Fruit fly (Drosophila melanogaster) whole organism, pupa: ENCODE results near the gene CG8924.
A peak's percentile ranks its signal among the peaks of the same experiment; 100 is the strongest.

Experiments
- CG10348 ChIP-seq: fragments of 200-800 bp; sonication (Bioruptor generic); IDR thresholded peaks from 2 replicates; pipeline ENCODE4 v1.3.6; 2022; ENCODE audit warnings: missing biosample characterization, missing genetic modification characterization
- CG13204 ChIP-seq: fragments of 200-800 bp; sonication (Bioruptor generic); optimal IDR thresholded peaks from 2 replicates; lab custom pipeline; 2018; ENCODE audit warnings: missing biosample characterization, mild to moderate bottlenecking, missing genetic modification characterization, moderate library complexity
- CG14655 ChIP-seq: fragments of 200-800 bp; sonication (Bioruptor generic); optimal IDR thresholded peaks from 3 replicates; lab custom pipeline; 2017; ENCODE audit warnings: mild to moderate bottlenecking, missing biosample characterization, missing genetic modification reagents, missing genetic modification characterization
- CG15710 ChIP-seq: fragments of 200-800 bp; sonication (Bioruptor generic); optimal IDR thresholded peaks from 2 replicates; lab custom pipeline; 2018; ENCODE audit warnings: missing biosample characterization, mild to moderate bottlenecking, missing genetic modification characterization, moderate library complexity
- CG17806 ChIP-seq: fragments of 200-800 bp; sonication (Bioruptor generic); optimal IDR thresholded peaks from 2 replicates; lab custom pipeline; 2018; ENCODE audit warnings: missing biosample characterization, mild to moderate bottlenecking, missing genetic modification characterization, moderate library complexity
- CG32121 ChIP-seq: fragments of 200-800 bp; sonication (Bioruptor generic); IDR thresholded peaks from 2 replicates; pipeline ENCODE4 v1.3.6; 2022; ENCODE audit warnings: missing biosample characterization, missing genetic modification characterization
- CG34367 ChIP-seq: fragments of 200-800 bp; sonication (Bioruptor generic); optimal IDR thresholded peaks from 2 replicates; lab custom pipeline; 2018; ENCODE audit warnings: missing biosample characterization, mild to moderate bottlenecking, missing genetic modification characterization
- CG4496 ChIP-seq: fragments of 200-800 bp; sonication (Bioruptor generic); IDR thresholded peaks from 3 replicates; pipeline ENCODE4 v1.3.6; 2022; ENCODE audit warnings: missing biosample characterization, missing genetic modification characterization
- CG8159 ChIP-seq: fragments of 200-800 bp; sonication (Bioruptor generic); optimal IDR thresholded peaks from 3 replicates; lab custom pipeline; 2018; ENCODE audit warnings: missing biosample characterization, mild to moderate bottlenecking, missing genetic modification characterization, moderate library complexity
- CG8301 ChIP-seq: fragments of 200-800 bp; sonication (Bioruptor generic); optimal IDR thresholded peaks from 2 replicates; lab custom pipeline; 2018; ENCODE audit warnings: missing biosample characterization, mild to moderate bottlenecking, missing genetic modification characterization
- CG9948 ChIP-seq: fragments of 200-800 bp; sonication (Bioruptor generic); optimal IDR thresholded peaks from 2 replicates; lab custom pipeline; 2018; ENCODE audit warnings: missing biosample characterization, mild to moderate bottlenecking, missing genetic modification characterization, moderate library complexity
- D1 ChIP-seq: fragments of 200-800 bp; sonication (Bioruptor generic); optimal IDR thresholded peaks from 2 replicates; lab custom pipeline; 2018; ENCODE audit warnings: missing biosample characterization, mild to moderate bottlenecking, missing genetic modification characterization, moderate library complexity
- EcR ChIP-seq: fragments of 200-800 bp; sonication (Bioruptor generic); optimal IDR thresholded peaks from 3 replicates; lab custom pipeline; 2019; ENCODE audit warnings: missing biosample characterization, missing genetic modification characterization, mild to moderate bottlenecking, moderate library complexity, missing genetic modification reagents
- Ets98B ChIP-seq: fragments of 200-800 bp; sonication (Bioruptor generic); IDR thresholded peaks from 2 replicates; pipeline ENCODE4 v1.3.6; 2022; ENCODE audit warnings: missing biosample characterization, missing genetic modification characterization
- Pif1A ChIP-seq: fragments of 200-800 bp; sonication (Bioruptor generic); optimal IDR thresholded peaks from 3 replicates; lab custom pipeline; 2016; ENCODE audit warnings: missing biosample characterization, missing genetic modification characterization
- Pif1B ChIP-seq: fragments of 200-800 bp; sonication (Bioruptor generic); optimal IDR thresholded peaks from 3 replicates; lab custom pipeline; 2016; ENCODE audit warnings: missing biosample characterization, missing genetic modification characterization
- Snoo ChIP-seq: fragments of 200-800 bp; sonication (Bioruptor generic); optimal IDR thresholded peaks from 3 replicates; lab custom pipeline; 2017; ENCODE audit warnings: missing biosample characterization, mild to moderate bottlenecking, missing genetic modification characterization, inconsistent platforms
- fd96Ca ChIP-seq: fragments of 200-800 bp; sonication (Bioruptor generic); IDR thresholded peaks from 3 replicates; pipeline ENCODE4 v1.3.6; 2022; ENCODE audit warnings: missing biosample characterization, missing genetic modification characterization
- gl ChIP-seq: fragments of 200-800 bp; sonication (Bioruptor generic); optimal IDR thresholded peaks from 2 replicates; lab custom pipeline; 2018; ENCODE audit warnings: missing biosample characterization, mild to moderate bottlenecking, missing genetic modification characterization
- rn ChIP-seq: fragments of 200-800 bp; sonication (Bioruptor generic); IDR thresholded peaks from 2 replicates; pipeline ENCODE4 v1.3.6; 2022; ENCODE audit warnings: missing biosample characterization, missing genetic modification characterization

Gene CG8924

dm6 chrX:15944735-15945323, 4.0 kb downstream of the CG8924 start, which contains the start of gene Rrp47:
Rrp47 (plus strand) TSS chrX:15944897.
- TF ChIP-seq D1 (tag; lab: Kevin White, UChicago) (peak; percentile 24), Pif1B (GFP tag; lab: Kevin White, UChicago) (no peak)

DNA sequence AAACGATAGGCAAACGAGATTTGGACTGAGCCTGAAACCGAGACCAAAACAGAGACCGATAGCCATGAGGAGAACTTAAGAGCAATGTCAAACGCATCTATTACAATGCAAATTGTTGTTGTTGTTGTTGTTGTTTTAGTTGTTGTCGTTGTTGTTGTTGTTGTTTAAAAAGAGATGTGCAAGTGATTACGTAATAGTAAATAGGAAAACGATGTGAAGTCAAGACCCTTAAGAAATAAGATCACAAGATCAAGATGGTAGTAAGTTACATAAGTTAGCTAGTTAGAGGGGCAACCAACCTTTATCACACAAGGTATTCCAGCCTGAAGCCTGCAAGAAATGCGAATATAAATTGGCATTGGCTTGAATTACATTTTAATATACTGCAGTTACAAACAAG, 9.2 kb downstream of the CG8924 start:
- TF ChIP-seq CG9948: no peak
- TF ChIP-seq CG17806 (tag; lab: Kevin White, UChicago): no peak
- no peak for TF ChIP-seq Pif1B (GFP tag; lab: Kevin White, UChicago)
- TF ChIP-seq CG8159 (tag; lab: Kevin White, UChicago): no peak
- no peak for TF ChIP-seq Ets98B (GFP tag; lab: Robert Waterston, UW)

dm6 chrX:15969577-15969976, 28.7 kb downstream of the CG8924 start:
- no peak for TF ChIP-seq D1 (tag; lab: Kevin White, UChicago)
- TF ChIP-seq Ets98B (GFP tag; lab: Robert Waterston, UW): no peak

dm6 chrX:15971574-15971973, 30.7 kb downstream of the CG8924 start:
- TF ChIP-seq CG15710 (no peak), fd96Ca (GFP tag; lab: Robert Waterston, UW) (no peak)

dm6 chrX:15973157-15973774, 32.4 kb downstream of the CG8924 start, which contains the start of gene mmd:
mmd (minus strand) TSS chrX:15973159.
- TF ChIP-seq CG4496 (GFP tag; lab: Robert Waterston, UW): no peak
- no peak for TF ChIP-seq CG13204 (GFP tag; lab: Kevin White, UChicago)
- TF ChIP-seq CG14655 (GFP tag; lab: Kevin White, UChicago): no peak
- no peak for TF ChIP-seq CG17806 (tag; lab: Kevin White, UChicago)
- no peak for TF ChIP-seq Pif1A
- TF ChIP-seq Ets98B (GFP tag; lab: Robert Waterston, UW): no peak
- no peak for TF ChIP-seq Pif1B (GFP tag; lab: Kevin White, UChicago)
- no peak for TF ChIP-seq CG10348 (GFP tag; lab: Robert Waterston, UW)

dm6 chrX:15974125-15974524, 33.2 kb downstream of the CG8924 start, which contains the start of gene Or13a:
Or13a (plus strand) TSS chrX:15974425.
- no peak for TF ChIP-seq Ets98B (GFP tag; lab: Robert Waterston, UW)
- no peak for TF ChIP-seq CG15710
- TF ChIP-seq rn: no peak
- no peak for TF ChIP-seq CG8301 (tag; lab: Kevin White, UChicago)
- no peak for TF ChIP-seq CG34367 (tag; lab: Kevin White, UChicago)
- no peak for TF ChIP-seq gl (tag; lab: Kevin White, UChicago)
- TF ChIP-seq CG4496 (GFP tag; lab: Robert Waterston, UW): no peak
- no peak for TF ChIP-seq CG17806 (tag; lab: Kevin White, UChicago)
- no peak for TF ChIP-seq EcR (GFP tag; lab: Kevin White, UChicago)
- no peak for TF ChIP-seq CG10348 (GFP tag; lab: Robert Waterston, UW)
- no peak for TF ChIP-seq CG9948
- no peak for TF ChIP-seq CG32121 (GFP tag; lab: Robert Waterston, UW)
- TF ChIP-seq Pif1A: no peak
- no peak for TF ChIP-seq CG8159 (tag; lab: Kevin White, UChicago)

DNA sequence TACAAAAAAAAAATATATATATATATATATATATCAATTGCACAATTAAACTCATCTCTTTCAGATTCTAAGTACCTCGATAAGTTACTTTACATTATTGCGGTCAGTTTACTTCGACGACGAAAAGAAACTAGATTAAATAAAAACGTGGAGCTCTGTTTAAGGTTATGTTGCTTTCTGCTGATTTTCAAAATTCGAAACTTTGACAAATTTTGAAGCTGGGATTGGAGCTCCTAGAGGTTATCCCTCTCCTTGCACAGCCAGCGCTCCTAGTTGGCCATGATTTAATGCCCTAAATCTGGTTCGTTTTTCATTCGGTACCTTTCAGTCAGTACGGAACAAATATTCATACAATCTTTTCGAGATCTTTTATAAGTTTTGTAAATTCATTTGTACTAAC, 35.7 kb downstream of the CG8924 start, which contains the start of gene CG42766:
Gene CG42766 (plus strand): TSS at position 301 of the 400 bp plus-strand sequence.
- TF ChIP-seq Snoo (tag; lab: Kevin White, UChicago) (no peak), fd96Ca (GFP tag; lab: Robert Waterston, UW) (no peak), gl (tag; lab: Kevin White, UChicago) (no peak), CG14655 (GFP tag; lab: Kevin White, UChicago) (no peak), Pif1B (GFP tag; lab: Kevin White, UChicago) (no peak), D1 (tag; lab: Kevin White, UChicago) (no peak), CG8301 (tag; lab: Kevin White, UChicago) (no peak), CG34367 (tag; lab: Kevin White, UChicago) (no peak)

- TF ChIP-seq CG10348 (GFP tag; lab: Robert Waterston, UW): no peak
These were observed 42.0 kb downstream of the CG8924 start, which contains the start of gene Cep164 for dm6 chrX:15982844-15983243. Cep164 (minus strand) TSS chrX:15982944.
